Worm (Caenorhabditis elegans) whole organism, young adult: ENCODE results near the gene srd-43.

Experiments
- B0019.2 ChIP-seq: fragments of 200-800 bp; sonication (Bioruptor generic); conservative IDR thresholded peaks from 2 replicates; pipeline ENCODE4 v1.3.6; 2022; ENCODE audit warnings: missing genetic modification reagents, missing genetic modification characterization, missing compliant biosample characterization
- F22D6.2 ChIP-seq: sonication (generic microtip); optimal IDR thresholded peaks from 2 replicates; lab custom pipeline; 2016; ENCODE audit warnings: mild to moderate bottlenecking, missing genetic modification characterization, missing compliant biosample characterization
- F23B12.7 ChIP-seq: sonication (generic microtip); optimal IDR thresholded peaks from 2 replicates; lab custom pipeline; 2017; ENCODE audit warnings: missing genetic modification characterization, mild to moderate bottlenecking, missing compliant biosample characterization, antibody characterized with exemption, moderate library complexity; ENCODE audit not compliant: insufficient read depth
- F39B2.1 ChIP-seq: fragments of 200-800 bp; sonication (Bioruptor generic); IDR thresholded peaks from 2 replicates; pipeline ENCODE4 v1.3.6; 2022; ENCODE audit warnings: missing genetic modification reagents, missing genetic modification characterization, missing compliant biosample characterization
- F52B5.7 ChIP-seq: sonication (generic microtip); optimal IDR thresholded peaks from 2 replicates; lab custom pipeline; 2016; ENCODE audit warnings: mild to moderate bottlenecking, missing genetic modification characterization, missing compliant biosample characterization
- F57A8.1 ChIP-seq: fragments of 200-800 bp; sonication (Bioruptor generic); optimal IDR thresholded peaks from 2 replicates; lab custom pipeline; 2018; ENCODE audit warnings: mild to moderate bottlenecking, missing genetic modification characterization, moderate library complexity, missing compliant biosample characterization
- T26A5.8 ChIP-seq: sonication (generic microtip); optimal IDR thresholded peaks from 2 replicates; lab custom pipeline; 2016; ENCODE audit warnings: missing genetic modification characterization, missing compliant biosample characterization
- Y56A3A.18 ChIP-seq: fragments of 200-800 bp; sonication (Bioruptor generic); IDR thresholded peaks from 2 replicates; pipeline ENCODE4 v1.3.6; 2022; ENCODE audit warnings: missing genetic modification reagents, missing genetic modification characterization, missing compliant biosample characterization
- Y67H2A.10 ChIP-seq: fragments of 200-800 bp; sonication (Bioruptor generic); conservative IDR thresholded peaks from 2 replicates; pipeline ENCODE4 v1.3.6; 2022; ENCODE audit warnings: missing genetic modification reagents, missing genetic modification characterization, missing compliant biosample characterization
- Y95B8A.8 ChIP-seq: fragments of 200-800 bp; sonication (Bioruptor generic); IDR thresholded peaks from 2 replicates; pipeline ENCODE4 v1.3.6; 2022; ENCODE audit warnings: missing genetic modification reagents, missing genetic modification characterization, missing compliant biosample characterization
- ZK185.1 ChIP-seq: sonication (generic microtip); optimal IDR thresholded peaks from 2 replicates; lab custom pipeline; 2016; ENCODE audit warnings: mild to moderate bottlenecking, missing genetic modification characterization, missing compliant biosample characterization; ENCODE audit not compliant: poor library complexity, severe bottlenecking
- akir-1 ChIP-seq: fragments of 200-800 bp; sonication (Bioruptor generic); optimal IDR thresholded peaks from 2 replicates; lab custom pipeline; 2018; ENCODE audit warnings: mild to moderate bottlenecking, missing genetic modification characterization, moderate library complexity, missing compliant biosample characterization
- aptf-3 ChIP-seq: fragments of 200-800 bp; sonication (Bioruptor generic); IDR thresholded peaks from 2 replicates; pipeline ENCODE4 v1.3.6; 2022; ENCODE audit warnings: missing genetic modification characterization, missing compliant biosample characterization
- bed-1 ChIP-seq: fragments of 200-800 bp; sonication (Bioruptor generic); IDR thresholded peaks from 2 replicates; pipeline ENCODE4 v1.3.6; 2022; ENCODE audit warnings: missing genetic modification reagents, missing genetic modification characterization, missing compliant biosample characterization
- ceh-100 ChIP-seq: fragments of 200-800 bp; sonication (Bioruptor generic); IDR thresholded peaks from 2 replicates; pipeline ENCODE4 v1.3.6; 2022; ENCODE audit warnings: missing genetic modification reagents, missing genetic modification characterization, missing compliant biosample characterization
- ceh-58 ChIP-seq: fragments of 200-800 bp; sonication (Bioruptor generic); IDR thresholded peaks from 2 replicates; pipeline ENCODE4 v1.3.6; 2022; ENCODE audit warnings: missing genetic modification characterization, missing compliant biosample characterization
- ceh-79 ChIP-seq: sonication (generic microtip); optimal IDR thresholded peaks from 2 replicates; lab custom pipeline; 2017; ENCODE audit warnings: mild to moderate bottlenecking, missing genetic modification characterization, missing compliant biosample characterization
- dpl-1 ChIP-seq: fragments of 150-350 bp; optimal IDR thresholded peaks from 2 replicates; lab custom pipeline; 2014; ENCODE audit warnings: missing biosample characterization, missing genetic modification reagents, missing genetic modification characterization
- efl-1 ChIP-seq: fragments of 150-350 bp; optimal IDR thresholded peaks from 2 replicates; lab custom pipeline; 2014; ENCODE audit warnings: missing biosample characterization, missing genetic modification reagents, missing genetic modification characterization
- egl-18 ChIP-seq: fragments of 200-800 bp; sonication (Bioruptor generic); IDR thresholded peaks from 2 replicates; pipeline ENCODE4 v1.3.6; 2022; ENCODE audit warnings: missing genetic modification reagents, missing genetic modification characterization, missing compliant biosample characterization
- ets-4 ChIP-seq: fragments of 200-800 bp; sonication (Bioruptor generic); optimal IDR thresholded peaks from 2 replicates; lab custom pipeline; 2018; ENCODE audit warnings: mild to moderate bottlenecking, missing genetic modification characterization, missing compliant biosample characterization
- hlh-12 ChIP-seq: sonication (generic microtip); optimal IDR thresholded peaks from 2 replicates; lab custom pipeline; 2016; ENCODE audit warnings: missing genetic modification characterization, missing compliant biosample characterization
- hlh-26 ChIP-seq: fragments of 200-800 bp; sonication (Bioruptor generic); conservative IDR thresholded peaks from 2 replicates; pipeline ENCODE4 v1.3.6; 2022; ENCODE audit warnings: missing genetic modification reagents, missing genetic modification characterization, missing compliant biosample characterization
- hmg-1.2 ChIP-seq: fragments of 200-800 bp; sonication (Bioruptor generic); IDR thresholded peaks from 2 replicates; pipeline ENCODE4 v1.3.6; 2022; ENCODE audit warnings: missing genetic modification reagents, missing genetic modification characterization, missing compliant biosample characterization
- hrde-1 ChIP-seq: sonication (generic microtip); optimal IDR thresholded peaks from 2 replicates; lab custom pipeline; 2016; ENCODE audit warnings: missing genetic modification characterization, mild to moderate bottlenecking, missing compliant biosample characterization, moderate library complexity, missing genotype, missing genetic modification reagents, borderline replicate concordance
- hsf-1 ChIP-seq: fragments of 200-800 bp; sonication (Bioruptor generic); IDR thresholded peaks from 2 replicates; pipeline ENCODE4 v1.3.6; 2022; ENCODE audit warnings: missing genetic modification reagents, missing genetic modification characterization, missing compliant biosample characterization
- let-526 ChIP-seq: fragments of 200-800 bp; sonication (Bioruptor generic); IDR thresholded peaks from 2 replicates; pipeline ENCODE4 v1.3.6; 2022; ENCODE audit warnings: missing genetic modification reagents, missing genetic modification characterization, missing compliant biosample characterization
- lin-35 ChIP-seq, 3 experiments: fragments of 150-350 bp in 2 of 3; sonication (generic microtip) in 1 of 3; optimal IDR thresholded peaks; 2 replicates each; lab custom pipeline; 2014 to 2018; ENCODE audit warnings: missing biosample characterization in 3 of 3, missing genetic modification characterization in 3 of 3, missing genetic modification reagents in 3 of 3
- lin-54 ChIP-seq: fragments of 200-800 bp; sonication (Bioruptor generic); optimal IDR thresholded peaks from 2 replicates; lab custom pipeline; 2018; ENCODE audit warnings: mild to moderate bottlenecking, missing genetic modification characterization, missing compliant biosample characterization
- madf-3 ChIP-seq: fragments of 200-800 bp; sonication (Bioruptor generic); IDR thresholded peaks from 2 replicates; pipeline ENCODE4 v1.3.6; 2022; ENCODE audit warnings: missing genetic modification reagents, missing genetic modification characterization, missing compliant biosample characterization
- madf-6 ChIP-seq: fragments of 200-800 bp; sonication (Bioruptor generic); IDR thresholded peaks from 2 replicates; pipeline ENCODE4 v1.3.6; 2022; ENCODE audit warnings: missing genetic modification reagents, missing genetic modification characterization, missing compliant biosample characterization
- mcd-1 ChIP-seq: fragments of 200-800 bp; sonication (Bioruptor generic); IDR thresholded peaks from 2 replicates; pipeline ENCODE4 v1.3.6; 2022; ENCODE audit warnings: missing genetic modification reagents, missing genetic modification characterization, missing compliant biosample characterization
- mxl-1 ChIP-seq: sonication (generic microtip); optimal IDR thresholded peaks from 2 replicates; lab custom pipeline; 2016; ENCODE audit warnings: missing genetic modification characterization, missing compliant biosample characterization
- nfya-2 ChIP-seq: fragments of 200-800 bp; sonication (Bioruptor generic); IDR thresholded peaks from 2 replicates; pipeline ENCODE4 v1.3.6; 2022; ENCODE audit warnings: missing genetic modification reagents, missing genetic modification characterization, missing compliant biosample characterization
- nhr-120 ChIP-seq: fragments of 200-800 bp; sonication (Bioruptor generic); IDR thresholded peaks from 2 replicates; pipeline ENCODE4 v1.3.6; 2022; ENCODE audit warnings: missing genetic modification characterization, missing compliant biosample characterization
- nhr-90 ChIP-seq: sonication (generic microtip); optimal IDR thresholded peaks from 2 replicates; lab custom pipeline; 2016; ENCODE audit warnings: missing genotype, mild to moderate bottlenecking, missing genetic modification characterization, missing compliant biosample characterization
- pbrm-1 ChIP-seq: fragments of 200-800 bp; sonication (Bioruptor generic); IDR thresholded peaks from 2 replicates; pipeline ENCODE4 v1.3.6; 2022; ENCODE audit warnings: missing genetic modification reagents, missing genetic modification characterization, missing compliant biosample characterization
- rec-8 ChIP-seq, 2 experiments: sonication (generic microtip); optimal IDR thresholded peaks; 2 replicates each; lab custom pipeline; 2016; ENCODE audit warnings: mild to moderate bottlenecking in 2 of 2, missing genetic modification characterization in 2 of 2, missing genetic modification reagents in 2 of 2, missing genotype in 2 of 2, missing biosample characterization in 1 of 2, missing compliant biosample characterization in 1 of 2, moderate library complexity in 1 of 2
- repo-1 ChIP-seq: sonication (generic microtip); optimal IDR thresholded peaks from 2 replicates; lab custom pipeline; 2017; ENCODE audit warnings: mild to moderate bottlenecking, missing genetic modification characterization, missing compliant biosample characterization
- snpc-1.3 ChIP-seq: sonication (generic microtip); optimal IDR thresholded peaks from 2 replicates; lab custom pipeline; 2017; ENCODE audit warnings: missing genetic modification characterization, mild to moderate bottlenecking, missing compliant biosample characterization, antibody characterized with exemption, moderate library complexity, missing genotype, missing genetic modification reagents; ENCODE audit not compliant: insufficient read depth
- snpc-3.4 ChIP-seq: sonication (generic microtip); optimal IDR thresholded peaks from 2 replicates; lab custom pipeline; 2017; ENCODE audit warnings: missing genetic modification characterization, mild to moderate bottlenecking, missing compliant biosample characterization, antibody characterized with exemption, moderate library complexity, missing genotype, missing genetic modification reagents
- somi-1 ChIP-seq: fragments of 200-800 bp; sonication (Bioruptor generic); optimal IDR thresholded peaks from 2 replicates; lab custom pipeline; 2018; ENCODE audit warnings: mild to moderate bottlenecking, missing genetic modification characterization, missing compliant biosample characterization
- tbp1 ChIP-seq: fragments of 200-800 bp; sonication (Bioruptor generic); optimal IDR thresholded peaks from 2 replicates; lab custom pipeline; 2018; ENCODE audit warnings: mild to moderate bottlenecking, missing genetic modification characterization, missing compliant biosample characterization
- tlf-1 ChIP-seq: fragments of 200-800 bp; sonication (Bioruptor generic); optimal IDR thresholded peaks from 2 replicates; lab custom pipeline; 2018; ENCODE audit warnings: mild to moderate bottlenecking, missing genetic modification characterization, missing compliant biosample characterization
- zfh-2 ChIP-seq: fragments of 200-800 bp; sonication (Bioruptor generic); conservative IDR thresholded peaks from 2 replicates; pipeline ENCODE4 v1.3.6; 2022; ENCODE audit warnings: missing genetic modification reagents, missing genetic modification characterization, missing compliant biosample characterization
- ztf-28 ChIP-seq: fragments of 200-800 bp; sonication (Bioruptor generic); IDR thresholded peaks from 2 replicates; pipeline ENCODE4 v1.3.6; 2022; ENCODE audit warnings: missing genetic modification reagents, missing genetic modification characterization, missing compliant biosample characterization
- ztf-6 ChIP-seq: fragments of 200-800 bp; sonication (Bioruptor generic); IDR thresholded peaks from 2 replicates; pipeline ENCODE4 v1.3.6; 2022; ENCODE audit warnings: missing genetic modification reagents, missing genetic modification characterization, missing compliant biosample characterization

Gene srd-43

DNA sequence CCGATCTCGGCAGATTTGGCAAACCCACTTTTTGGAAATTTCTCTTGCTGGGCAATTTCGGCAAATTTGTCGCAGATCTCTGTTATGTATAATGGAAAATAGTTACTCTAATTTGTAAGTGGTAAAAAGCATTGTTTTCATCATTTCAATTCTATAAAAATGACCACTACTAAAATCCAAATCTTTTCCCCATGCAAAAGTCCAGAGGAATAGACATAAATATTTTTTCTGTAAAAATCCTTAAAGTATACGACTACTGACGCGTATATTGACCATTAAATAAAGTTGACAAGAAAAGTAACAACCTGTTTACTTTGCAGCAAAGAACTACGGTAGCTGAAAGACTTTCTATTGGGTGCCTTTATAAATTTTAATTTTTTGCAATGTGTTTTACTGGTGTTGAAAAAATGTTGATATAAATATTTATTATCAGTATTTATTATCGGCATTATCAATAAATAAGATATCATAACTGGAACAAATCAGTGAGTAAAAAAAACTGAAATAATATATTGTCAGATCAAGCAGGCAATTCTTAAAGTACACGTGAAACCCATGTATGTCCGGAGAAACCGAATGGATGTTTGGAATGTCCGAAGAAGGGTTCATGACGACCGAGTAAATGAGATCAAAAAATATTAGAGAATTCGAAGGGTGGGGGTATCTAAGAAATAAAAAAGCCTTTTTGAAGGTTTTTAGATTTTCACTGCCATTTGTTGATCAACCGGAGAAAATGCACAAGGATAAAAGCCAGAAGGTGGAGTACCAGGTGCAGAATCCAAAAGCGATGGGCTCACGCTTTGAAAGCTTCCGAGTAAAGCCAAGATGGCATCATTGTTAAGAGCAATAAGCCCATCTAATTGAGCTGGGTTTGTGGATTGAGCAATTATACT, 43.8 kb upstream of the srd-43 start:
- TF ChIP-seq mcd-1 (GFP tag; lab: Robert Waterston, UW) = no peak
- TF ChIP-seq hsf-1 (GFP tag; lab: Robert Waterston, UW) = peak; percentile 36; the same call in 1 of the 2 replicates
- TF ChIP-seq mxl-1 (tag; lab: Kevin White, UChicago) = no peak
- TF ChIP-seq let-526 (GFP tag; lab: Robert Waterston, UW) = no peak
- peak; percentile 88 for TF ChIP-seq repo-1 (tag; lab: Kevin White, UChicago)
- TF ChIP-seq dpl-1 = no peak
- no peak for TF ChIP-seq F39B2.1
- TF ChIP-seq egl-18 (GFP tag; lab: Robert Waterston, UW) = no peak
- peak; percentile 1 for TF ChIP-seq lin-54 (GFP tag; lab: Kevin White, UChicago)
- TF ChIP-seq pbrm-1 (GFP tag; lab: Robert Waterston, UW) = no peak
- TF ChIP-seq ets-4 = no peak
- TF ChIP-seq ceh-100 (GFP tag; lab: Robert Waterston, UW) = no peak
- no peak for TF ChIP-seq F23B12.7
- TF ChIP-seq rec-8 (tag; optimal IDR thresholded peaks at IDR 0.05; lab: Kevin White, UChicago) = no peak
- no peak for TF ChIP-seq nfya-2 (GFP tag; lab: Robert Waterston, UW)
- TF ChIP-seq bed-1 (GFP tag; lab: Robert Waterston, UW) = no peak
- peak; percentile 39 for TF ChIP-seq tlf-1
- no peak for TF ChIP-seq zfh-2 (GFP tag; lab: Robert Waterston, UW)
- TF ChIP-seq Y67H2A.10 (GFP tag; lab: Robert Waterston, UW) = no peak
- no peak for TF ChIP-seq Y95B8A.8 (GFP tag; lab: Robert Waterston, UW)
- TF ChIP-seq hlh-12 (tag; lab: Kevin White, UChicago) = no peak
- TF ChIP-seq akir-1 (GFP tag; lab: Kevin White, UChicago) = no peak
- peak in 2 of 3 experiments; percentile 21 to 80 for TF ChIP-seq lin-35 (GFP tag; optimal IDR thresholded peaks at IDR 0.05; lab: Kevin White, UChicago)
- no peak for TF ChIP-seq aptf-3 (GFP tag; lab: Robert Waterston, UW)
- no peak for TF ChIP-seq T26A5.8
- TF ChIP-seq efl-1 = no peak
- TF ChIP-seq Y56A3A.18 (GFP tag; lab: Robert Waterston, UW) = peak; percentile 44
- TF ChIP-seq nhr-90 (tag; lab: Kevin White, UChicago) = peak; percentile 26
- TF ChIP-seq ceh-58 (GFP tag; lab: Robert Waterston, UW) = no peak
- TF ChIP-seq madf-3 (GFP tag; lab: Robert Waterston, UW) = 0 out of 2 replicates have a peak, but pooled peaks have one; percentile 24
- no peak for TF ChIP-seq nhr-120 (GFP tag; lab: Robert Waterston, UW)
- peak; percentile 24 for TF ChIP-seq somi-1 (GFP tag; lab: Kevin White, UChicago)
- TF ChIP-seq F52B5.7 = no peak
- no peak for TF ChIP-seq ztf-6 (GFP tag; lab: Robert Waterston, UW)
- TF ChIP-seq B0019.2 = no peak
- peak; percentile 45 for TF ChIP-seq ZK185.1 (tag; lab: Kevin White, UChicago)
- peak; percentile 36; the same call in 1 of the 2 replicates for TF ChIP-seq madf-6 (GFP tag; lab: Robert Waterston, UW)
- peak; percentile 62 for TF ChIP-seq F22D6.2 (tag; lab: Kevin White, UChicago)
- TF ChIP-seq snpc-3.4 (tag; lab: Kevin White, UChicago) = no peak
- TF ChIP-seq hlh-26 (GFP tag; lab: Robert Waterston, UW) = no peak
- no peak for TF ChIP-seq hrde-1 (tag; lab: Kevin White, UChicago)
- TF ChIP-seq tbp1 (GFP tag; lab: Kevin White, UChicago) = no peak
- no peak for TF ChIP-seq hmg-1.2 (GFP tag; lab: Robert Waterston, UW)
- no peak for TF ChIP-seq F57A8.1 (GFP tag; lab: Kevin White, UChicago)
- TF ChIP-seq ceh-79 (tag; lab: Kevin White, UChicago) = no peak
- no peak for TF ChIP-seq snpc-1.3 (tag; lab: Kevin White, UChicago)
- no peak for TF ChIP-seq ztf-28 (GFP tag; lab: Robert Waterston, UW)
